Worm (Caenorhabditis elegans) whole organism, L2 larva: ENCODE data around the gene gpc-1.

Source experiments
- F13H6.1 ChIP-seq: sonication (generic microtip); optimal IDR thresholded peaks from 2 replicates; lab custom pipeline; 2016; ENCODE audit warnings: missing genetic modification characterization, missing compliant biosample characterization
- R02D3.7 ChIP-seq: fragments of 150-350 bp; optimal IDR thresholded peaks from 2 replicates; lab custom pipeline; 2014; ENCODE audit warnings: missing biosample characterization, missing genetic modification characterization
- ZK546.5 ChIP-seq: sonication (generic microtip); optimal IDR thresholded peaks from 2 replicates; lab custom pipeline; 2017; ENCODE audit warnings: missing biosample characterization, missing genetic modification characterization
- alr-1 ChIP-seq: fragments of 150-350 bp; optimal IDR thresholded peaks from 2 replicates; lab custom pipeline; 2014; ENCODE audit warnings: missing biosample characterization, missing genetic modification characterization
- ama-1 ChIP-seq: fragments of 150-350 bp; optimal IDR thresholded peaks from 2 replicates; lab custom pipeline; 2018; ENCODE audit warnings: inconsistent platforms
- blmp-1 ChIP-seq: sonication (generic microtip); optimal IDR thresholded peaks from 2 replicates; lab custom pipeline; 2017; ENCODE audit warnings: missing genetic modification characterization, mild to moderate bottlenecking, missing compliant biosample characterization, antibody characterized with exemption, moderate library complexity; ENCODE audit not compliant: insufficient read depth
- ceh-16 ChIP-seq: fragments of 150-350 bp; optimal IDR thresholded peaks from 2 replicates; lab custom pipeline; 2014; ENCODE audit warnings: missing biosample characterization, missing genetic modification characterization
- dmd-4 ChIP-seq: sonication (generic microtip); optimal IDR thresholded peaks from 2 replicates; lab custom pipeline; 2017; ENCODE audit warnings: missing biosample characterization, missing genetic modification characterization
- egl-27 ChIP-seq: sonication (generic microtip); optimal IDR thresholded peaks from 3 replicates; lab custom pipeline; 2017; ENCODE audit warnings: missing biosample characterization, missing genetic modification reagents, missing genetic modification characterization
- elt-1 ChIP-seq: fragments of 150-350 bp; optimal IDR thresholded peaks from 2 replicates; lab custom pipeline; 2014; ENCODE audit warnings: missing biosample characterization, missing genetic modification characterization
- elt-3 ChIP-seq: sonication (generic microtip); optimal IDR thresholded peaks from 2 replicates; lab custom pipeline; 2017; ENCODE audit warnings: missing biosample characterization, missing genetic modification characterization
- fos-1 ChIP-seq: fragments of 150-350 bp; optimal IDR thresholded peaks from 2 replicates; lab custom pipeline; 2014; ENCODE audit warnings: missing biosample characterization, missing genetic modification characterization
- gmeb-1 ChIP-seq: fragments of 150-350 bp; optimal IDR thresholded peaks from 2 replicates; lab custom pipeline; 2014; ENCODE audit warnings: missing biosample characterization, missing genetic modification characterization
- lin-11 ChIP-seq: fragments of 150-350 bp; sonication (generic microtip); optimal IDR thresholded peaks from 2 replicates; lab custom pipeline; 2014; ENCODE audit warnings: missing biosample characterization, missing genetic modification characterization, inconsistent platforms, mixed read lengths
- lin-13 ChIP-seq: fragments of 150-350 bp; optimal IDR thresholded peaks from 2 replicates; lab custom pipeline; 2014; ENCODE audit warnings: missing biosample characterization, missing genetic modification reagents, missing genetic modification characterization
- lin-39 ChIP-seq: fragments of 150-350 bp; optimal IDR thresholded peaks from 2 replicates; lab custom pipeline; 2014; ENCODE audit warnings: missing biosample characterization, missing genetic modification reagents, missing genetic modification characterization
- lsy-2 ChIP-seq, 2 experiments: fragments of 150-350 bp in 1 of 2; sonication (generic microtip) in 1 of 2; optimal IDR thresholded peaks; 2 replicates each; lab custom pipeline; 2014 to 2017; ENCODE audit warnings: missing biosample characterization in 2 of 2, missing genetic modification characterization in 2 of 2
- mab-5 ChIP-seq: fragments of 150-350 bp; optimal IDR thresholded peaks from 2 replicates; lab custom pipeline; 2014; ENCODE audit warnings: missing biosample characterization, missing genetic modification characterization
- mbf-1 ChIP-seq: sonication (generic microtip); optimal IDR thresholded peaks from 2 replicates; lab custom pipeline; 2017; ENCODE audit warnings: missing biosample characterization, missing genetic modification characterization
- nhr-10 ChIP-seq: sonication (generic microtip); optimal IDR thresholded peaks from 2 replicates; lab custom pipeline; 2017; ENCODE audit warnings: missing biosample characterization, missing genetic modification characterization
- nhr-12 ChIP-seq: fragments of 150-350 bp; optimal IDR thresholded peaks from 2 replicates; lab custom pipeline; 2014; ENCODE audit warnings: missing biosample characterization, missing genetic modification characterization
- nhr-129 ChIP-seq: fragments of 150-350 bp; optimal IDR thresholded peaks from 2 replicates; lab custom pipeline; 2014; ENCODE audit warnings: missing biosample characterization, missing genetic modification characterization
- nhr-21 ChIP-seq: fragments of 150-350 bp; optimal IDR thresholded peaks from 2 replicates; lab custom pipeline; 2014; ENCODE audit warnings: missing biosample characterization, missing genetic modification characterization
- nhr-23 ChIP-seq: fragments of 150-350 bp; optimal IDR thresholded peaks from 2 replicates; lab custom pipeline; 2014; ENCODE audit warnings: missing biosample characterization, missing genetic modification reagents, missing genetic modification characterization
- nhr-25 ChIP-seq: fragments of 150-350 bp; sonication (generic microtip); optimal IDR thresholded peaks from 3 replicates; lab custom pipeline; 2014; ENCODE audit warnings: missing biosample characterization, missing genetic modification characterization
- nhr-6 ChIP-seq: fragments of 150-350 bp; optimal IDR thresholded peaks from 2 replicates; lab custom pipeline; 2014; ENCODE audit warnings: missing biosample characterization, missing genetic modification characterization
- peb-1 ChIP-seq: fragments of 150-350 bp; optimal IDR thresholded peaks from 2 replicates; lab custom pipeline; 2014; ENCODE audit warnings: missing biosample characterization, missing genetic modification characterization
- skn-1 ChIP-seq: sonication (generic microtip); optimal IDR thresholded peaks from 2 replicates; lab custom pipeline; 2017; ENCODE audit warnings: missing biosample characterization, missing genetic modification characterization
- unc-39 ChIP-seq: fragments of 150-350 bp; optimal IDR thresholded peaks from 2 replicates; lab custom pipeline; 2014; ENCODE audit warnings: missing biosample characterization, missing genetic modification characterization
- unc-55 ChIP-seq: fragments of 150-350 bp; sonication (generic microtip); optimal IDR thresholded peaks from 3 replicates; lab custom pipeline; 2014; ENCODE audit warnings: missing biosample characterization, missing genetic modification reagents, missing genetic modification characterization
- unc-62 ChIP-seq: fragments of 150-350 bp; optimal IDR thresholded peaks from 2 replicates; lab custom pipeline; 2014; ENCODE audit warnings: missing biosample characterization, missing genetic modification reagents, missing genetic modification characterization
- zag-1 ChIP-seq: fragments of 150-350 bp; optimal IDR thresholded peaks from 2 replicates; lab custom pipeline; 2014; ENCODE audit warnings: missing biosample characterization, missing genetic modification characterization
- ztf-1 ChIP-seq: fragments of 200-800 bp; sonication (Bioruptor generic); conservative IDR thresholded peaks from 2 replicates; pipeline ENCODE4 v1.3.6; 2022; ENCODE audit warnings: missing genetic modification characterization, missing compliant biosample characterization
- ztf-11 ChIP-seq: sonication (generic microtip); optimal IDR thresholded peaks from 2 replicates; lab custom pipeline; 2017; ENCODE audit warnings: missing biosample characterization, missing genetic modification characterization
- ztf-4 ChIP-seq: fragments of 150-350 bp; optimal IDR thresholded peaks from 2 replicates; lab custom pipeline; 2014; ENCODE audit warnings: missing biosample characterization, missing genetic modification characterization

gpc-1 gene

DNA sequence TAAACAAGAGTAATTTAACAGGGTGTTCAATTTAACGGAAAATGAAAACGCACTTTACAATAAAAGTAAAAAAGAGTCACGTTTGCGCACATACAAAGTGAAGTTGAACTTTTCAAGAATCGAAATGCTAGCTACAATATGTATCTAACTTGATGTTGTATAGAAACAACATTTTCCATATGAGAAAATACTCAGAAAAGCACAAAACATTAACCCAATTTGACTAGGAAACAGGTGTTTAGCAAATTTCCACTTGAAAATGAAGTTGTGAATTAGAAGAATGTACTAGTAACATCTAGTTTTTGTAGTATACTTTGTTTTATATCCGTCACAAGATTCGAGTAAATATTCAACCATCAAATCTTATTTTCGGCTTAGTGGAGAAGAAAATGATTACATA, at the start of gene gpc-1:
Gene gpc-1, minus strand, starts transcription at position 117 of the 400 bp plus-strand sequence.
- TF ChIP-seq unc-62 = no peak
- TF ChIP-seq lin-39 (tag; lab: Kevin White, UChicago) = no peak
- TF ChIP-seq ama-1 = no peak
- TF ChIP-seq elt-1 (tag; lab: Kevin White, UChicago) = no peak
- peak; percentile 6 for TF ChIP-seq ztf-4
- TF ChIP-seq, all 48 proteins: peak for 1

DNA sequence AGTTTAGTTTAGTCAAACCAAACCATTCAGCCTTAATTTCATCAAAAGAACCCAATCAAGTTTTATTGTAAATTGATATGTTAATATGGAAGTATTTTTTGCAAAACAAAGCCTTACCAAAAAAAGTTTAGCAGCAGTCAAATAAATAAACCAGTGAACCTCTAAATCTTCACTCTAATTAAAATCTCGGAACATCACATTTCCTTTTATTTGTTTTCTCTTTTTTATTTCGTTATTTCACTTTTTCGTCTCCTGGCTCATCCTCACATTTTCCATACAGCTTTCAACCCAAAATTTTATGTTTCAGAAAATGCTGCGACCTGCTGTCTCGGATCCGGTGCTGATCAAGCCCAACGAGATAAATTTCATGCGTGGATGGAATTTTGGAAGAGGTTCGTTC, 45.2 kb upstream of the gpc-1 start, which contains the start of gene C34E7.3:
Gene C34E7.3, plus strand, starts transcription at position 301 of the 400 bp plus-strand sequence.
- TF ChIP-seq fos-1 (tag; lab: Kevin White, UChicago) (no peak), lin-13 (GFP tag; lab: Kevin White, UChicago) (no peak), lsy-2 (tag; optimal IDR thresholded peaks at IDR 0.05; lab: Kevin White, UChicago) (no peak), unc-62 (no peak), nhr-6 (tag; lab: Kevin White, UChicago) (no peak), dmd-4 (tag; lab: Kevin White, UChicago) (no peak), mab-5 (tag; lab: Kevin White, UChicago) (no peak), ztf-1 (GFP tag; lab: Robert Waterston, UW) (no peak), ceh-16 (tag; lab: Kevin White, UChicago) (no peak)

DNA sequence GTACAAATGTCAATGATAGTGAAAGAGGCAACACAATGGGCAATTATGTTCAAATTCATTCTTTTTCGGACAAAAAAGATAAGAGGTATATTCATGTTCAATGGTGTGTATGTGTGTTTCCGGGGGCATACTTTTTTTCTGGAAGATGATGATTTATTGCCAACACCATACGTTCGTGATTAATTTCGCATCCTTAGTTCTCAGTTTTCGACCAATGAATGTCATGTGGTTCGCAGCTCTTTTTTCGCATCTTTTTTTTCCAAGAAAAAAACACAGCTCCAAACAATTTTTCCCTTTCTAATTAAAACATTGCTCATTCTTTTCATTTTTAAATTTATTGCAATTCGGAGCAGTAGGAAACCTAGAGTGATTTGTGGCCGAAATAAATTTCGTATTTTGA, 44.0 kb upstream of the gpc-1 start:
- TF ChIP-seq fos-1 (tag; lab: Kevin White, UChicago) = peak; percentile 32
- no peak for TF ChIP-seq mab-5 (tag; lab: Kevin White, UChicago)

DNA sequence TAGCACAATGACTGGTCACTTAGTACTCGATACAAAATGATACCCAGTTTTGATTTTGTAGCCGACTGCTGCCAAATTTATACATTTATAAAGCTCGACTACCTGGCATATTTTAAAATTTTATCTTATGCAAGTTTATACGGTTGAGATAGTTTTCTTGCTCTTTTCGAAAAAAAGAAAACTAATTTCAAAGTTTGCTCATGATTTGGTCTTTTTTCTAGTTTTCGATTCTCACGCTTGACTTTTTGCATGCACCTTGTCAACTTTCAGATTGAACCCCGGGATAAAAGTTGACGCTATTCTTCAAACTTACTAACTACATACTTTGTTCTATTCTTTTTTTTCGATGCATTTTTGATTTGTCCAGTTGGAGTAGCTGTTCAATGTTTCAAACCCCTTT, 42.2 kb upstream of the gpc-1 start:
- no peak for TF ChIP-seq lin-13 (GFP tag; lab: Kevin White, UChicago)
- TF ChIP-seq mab-5 (tag; lab: Kevin White, UChicago) = no peak
- TF ChIP-seq unc-55 (GFP tag; lab: Kevin White, UChicago) = peak; percentile 35
- no peak for TF ChIP-seq nhr-10

DNA sequence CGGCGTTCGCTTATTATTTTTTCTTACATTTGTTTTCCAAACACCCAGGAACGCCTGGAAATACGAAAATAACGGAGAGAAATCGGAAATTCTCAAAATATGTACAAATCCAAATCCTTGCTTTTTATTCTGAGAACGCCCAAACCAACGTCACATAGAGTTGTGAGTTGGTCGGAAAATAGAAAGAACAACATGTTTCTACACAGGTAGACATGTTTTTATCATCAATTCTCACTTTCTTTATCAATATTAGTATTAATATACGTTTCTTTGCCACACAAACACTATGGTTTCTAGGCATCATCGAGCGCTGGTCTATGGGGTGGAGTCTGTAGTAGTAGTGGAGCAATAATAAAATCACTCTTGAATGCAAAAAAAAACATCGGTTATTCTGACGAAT, 33.7 kb upstream of the gpc-1 start:
- TF ChIP-seq nhr-10 (no peak), nhr-129 (no peak), lsy-2 (tag; optimal IDR thresholded peaks at IDR 0.05; lab: Kevin White, UChicago) (no peak), nhr-12 (tag; lab: Kevin White, UChicago) (no peak)

- no peak for TF ChIP-seq mbf-1 (tag; lab: Kevin White, UChicago)
- TF ChIP-seq ZK546.5 = no peak
- no peak for TF ChIP-seq elt-1 (tag; lab: Kevin White, UChicago)
- no peak for TF ChIP-seq nhr-10
- no peak for TF ChIP-seq F13H6.1 (tag; lab: Kevin White, UChicago)
- no peak for TF ChIP-seq peb-1 (tag; lab: Kevin White, UChicago)
- no peak for TF ChIP-seq nhr-25
- no peak for TF ChIP-seq ceh-16 (tag; lab: Kevin White, UChicago)
- TF ChIP-seq nhr-21 (tag; lab: Kevin White, UChicago) = no peak
- TF ChIP-seq dmd-4 (tag; lab: Kevin White, UChicago) = no peak
- no peak for TF ChIP-seq elt-3 (tag; lab: Kevin White, UChicago)
- no peak for TF ChIP-seq blmp-1 (tag; lab: Kevin White, UChicago)
- TF ChIP-seq ztf-11 = no peak
Observed at ce11 chrX:12916418-12916817, 31.6 kb upstream of the gpc-1 start.

- TF ChIP-seq lsy-2 (tag; optimal IDR thresholded peaks at IDR 0.05; lab: Kevin White, UChicago) = no peak
- no peak for TF ChIP-seq ZK546.5
- TF ChIP-seq alr-1 (tag; lab: Kevin White, UChicago) = no peak
- no peak for TF ChIP-seq nhr-21 (tag; lab: Kevin White, UChicago)
- no peak for TF ChIP-seq lin-11 (tag; lab: Kevin White, UChicago)
Observed at ce11 chrX:12915693-12916092, 30.9 kb upstream of the gpc-1 start.

DNA sequence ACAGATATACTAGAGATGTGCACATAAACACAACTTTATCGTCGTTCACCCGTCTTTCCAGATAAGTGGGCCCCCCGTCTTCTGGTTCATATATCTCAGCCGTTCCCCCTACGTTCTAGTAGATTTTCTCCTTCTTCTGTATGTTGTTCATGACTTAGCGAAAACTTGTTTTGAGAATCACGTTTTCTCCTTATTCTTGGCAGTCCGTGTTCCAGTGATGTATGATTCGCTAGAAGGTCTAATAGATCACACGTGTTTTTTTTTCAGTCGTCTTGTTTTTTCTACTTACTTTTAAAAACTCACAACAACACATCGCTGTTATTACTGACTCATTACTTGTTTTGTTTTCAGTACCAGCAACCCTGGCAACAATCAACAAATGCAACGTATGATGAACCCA, 30.3 kb upstream of the gpc-1 start:
- TF ChIP-seq elt-3 (tag; lab: Kevin White, UChicago) = no peak
- TF ChIP-seq zag-1 (tag; lab: Kevin White, UChicago) = no peak
- TF ChIP-seq nhr-6 (tag; lab: Kevin White, UChicago) = no peak
- no peak for TF ChIP-seq ztf-1 (GFP tag; lab: Robert Waterston, UW)
- TF ChIP-seq unc-39 (tag; lab: Kevin White, UChicago) = no peak
- no peak for TF ChIP-seq nhr-10
- TF ChIP-seq elt-1 (tag; lab: Kevin White, UChicago) = no peak
- TF ChIP-seq egl-27 (tag; lab: Kevin White, UChicago) = no peak
- no peak for TF ChIP-seq nhr-21 (tag; lab: Kevin White, UChicago)
- no peak for TF ChIP-seq fos-1 (tag; lab: Kevin White, UChicago)
- no peak for TF ChIP-seq nhr-129
- no peak for TF ChIP-seq R02D3.7 (tag; lab: Kevin White, UChicago)
- no peak for TF ChIP-seq gmeb-1 (tag; lab: Kevin White, UChicago)
- TF ChIP-seq nhr-23 = no peak
- no peak for TF ChIP-seq skn-1 (tag; lab: Kevin White, UChicago)
- TF ChIP-seq ztf-11 = no peak
- TF ChIP-seq lin-13 (GFP tag; lab: Kevin White, UChicago) = no peak
- no peak for TF ChIP-seq lin-11 (tag; lab: Kevin White, UChicago)
- TF ChIP-seq nhr-12 (tag; lab: Kevin White, UChicago) = no peak
